Worm (Caenorhabditis elegans) whole organism, early embryonic: ENCODE measurements around the gene ZK899.1.

Source experiments
- B0310.2 ChIP-seq: sonication (generic microtip); optimal IDR thresholded peaks from 2 replicates; lab custom pipeline; 2016; ENCODE audit warnings: mild to moderate bottlenecking, missing genetic modification characterization, missing compliant biosample characterization
- aly-1 ChIP-seq: sonication (generic microtip); optimal IDR thresholded peaks from 2 replicates; lab custom pipeline; 2016; ENCODE audit warnings: missing genetic modification characterization, missing compliant biosample characterization
- ama-1 ChIP-seq: fragments of 150-350 bp; optimal IDR thresholded peaks from 2 replicates; lab custom pipeline; 2014
- ceh-13 ChIP-seq: fragments of 200-800 bp; sonication (Bioruptor generic); optimal IDR thresholded peaks from 2 replicates; lab custom pipeline; 2018; ENCODE audit warnings: mild to moderate bottlenecking, missing genetic modification characterization, missing compliant biosample characterization
- ceh-36 ChIP-seq: sonication (generic microtip); optimal IDR thresholded peaks from 2 replicates; lab custom pipeline; 2016; ENCODE audit warnings: missing genetic modification characterization, inconsistent platforms, missing compliant biosample characterization
- hmg-4 ChIP-seq: fragments of 200-800 bp; sonication (Bioruptor generic); optimal IDR thresholded peaks from 2 replicates; lab custom pipeline; 2018; ENCODE audit warnings: mild to moderate bottlenecking, missing genetic modification characterization, missing compliant biosample characterization
- hnd-1 ChIP-seq: sonication (generic microtip); optimal IDR thresholded peaks from 2 replicates; lab custom pipeline; 2016; ENCODE audit warnings: missing genetic modification characterization, missing compliant biosample characterization
- pes-1 ChIP-seq: fragments of 200-800 bp; sonication (Bioruptor generic); IDR thresholded peaks from 2 replicates; pipeline ENCODE4 v1.3.6; 2022; ENCODE audit warnings: missing genetic modification reagents, missing genetic modification characterization, missing compliant biosample characterization
- sea-1 ChIP-seq: fragments of 200-800 bp; sonication (Bioruptor generic); conservative IDR thresholded peaks from 2 replicates; pipeline ENCODE4 v1.3.6; 2022; ENCODE audit warnings: missing genetic modification characterization, missing compliant biosample characterization
- tra-4 ChIP-seq: sonication (generic microtip); optimal IDR thresholded peaks from 2 replicates; lab custom pipeline; 2017; ENCODE audit warnings: missing genetic modification characterization, missing compliant biosample characterization

ce11 chrX:9446177-9446694 lies at the start of gene ZK899.1:
- TF ChIP-seq hnd-1 (no peak), ama-1 (no peak), sea-1 (GFP tag; lab: Robert Waterston, UW) (no peak), tra-4 (tag; lab: Kevin White, UChicago) (no peak), hmg-4 (GFP tag; lab: Kevin White, UChicago) (no peak), pes-1 (GFP tag; lab: Robert Waterston, UW) (no peak), ceh-36 (tag; lab: Kevin White, UChicago) (no peak), ceh-13 (GFP tag; lab: Kevin White, UChicago) (no peak), aly-1 (tag; lab: Kevin White, UChicago) (no peak), B0310.2 (tag; lab: Kevin White, UChicago) (no peak)
